Fruit fly (Drosophila melanogaster) whole organism, embryonic: ENCODE data around the gene caz.

ENCODE experiments used
- Asciz ChIP-seq: fragments of 200-800 bp; sonication (Bioruptor generic); optimal IDR thresholded peaks from 2 replicates; lab custom pipeline; 2017; ENCODE audit warnings: missing biosample characterization, mild to moderate bottlenecking, missing genetic modification characterization, missing genetic modification reagents
- B-H1 ChIP-seq: fragments of 200-800 bp; sonication (Bioruptor generic); IDR thresholded peaks from 3 replicates; pipeline ENCODE4 v1.3.6; 2022; ENCODE audit warnings: missing biosample characterization, missing genetic modification characterization
- CG10274 ChIP-seq: fragments of 200-800 bp; sonication (Bioruptor generic); optimal IDR thresholded peaks from 3 replicates; lab custom pipeline; 2017; ENCODE audit warnings: missing biosample characterization, mild to moderate bottlenecking, missing genetic modification characterization
- CG10431 ChIP-seq: fragments of 200-800 bp; sonication (Bioruptor generic); optimal IDR thresholded peaks from 3 replicates; lab custom pipeline; 2018; ENCODE audit warnings: missing biosample characterization, mild to moderate bottlenecking, missing genetic modification characterization
- CG10462 ChIP-seq: fragments of 200-800 bp; sonication (Bioruptor generic); optimal IDR thresholded peaks from 2 replicates; lab custom pipeline; 2016; ENCODE audit warnings: missing biosample characterization, missing genetic modification characterization
- CG10654 ChIP-seq: fragments of 200-800 bp; sonication (Bioruptor generic); optimal IDR thresholded peaks from 2 replicates; lab custom pipeline; 2016; ENCODE audit warnings: missing biosample characterization, missing genetic modification characterization
- CG12219 ChIP-seq: fragments of 200-800 bp; sonication (Bioruptor generic); optimal IDR thresholded peaks from 3 replicates; lab custom pipeline; 2018; ENCODE audit warnings: missing biosample characterization, mild to moderate bottlenecking, missing genetic modification characterization
- CG13287 ChIP-seq: fragments of 200-800 bp; sonication (Bioruptor generic); IDR thresholded peaks from 2 replicates; pipeline ENCODE4 v1.3.6; 2022; ENCODE audit warnings: missing biosample characterization, missing genetic modification characterization; ENCODE audit not compliant: partially characterized antibody
- CG13624 ChIP-seq: fragments of 200-800 bp; sonication (Bioruptor generic); optimal IDR thresholded peaks from 2 replicates; lab custom pipeline; 2016; ENCODE audit warnings: missing biosample characterization, missing genetic modification characterization
- CG14014 ChIP-seq: fragments of 200-800 bp; sonication (Bioruptor generic); IDR thresholded peaks from 2 replicates; pipeline ENCODE4 v1.3.6; 2022; ENCODE audit warnings: missing biosample characterization, missing genetic modification characterization
- CG16813 ChIP-seq: fragments of 200-800 bp; sonication (Bioruptor generic); IDR thresholded peaks from 3 replicates; pipeline ENCODE4 v1.3.6; 2022; ENCODE audit warnings: missing biosample characterization, missing genetic modification characterization; ENCODE audit not compliant: partially characterized antibody
- CG17912 ChIP-seq: fragments of 200-800 bp; sonication (Bioruptor generic); optimal IDR thresholded peaks from 2 replicates; lab custom pipeline; 2018; ENCODE audit warnings: missing biosample characterization, mild to moderate bottlenecking, missing genetic modification characterization
- CG18262 ChIP-seq: fragments of 200-800 bp; optimal IDR thresholded peaks from 3 replicates; lab custom pipeline; 2019; ENCODE audit warnings: missing biosample characterization, mild to moderate bottlenecking, missing genetic modification characterization, moderate library complexity
- CG2199 ChIP-seq: fragments of 200-800 bp; sonication (Bioruptor generic); IDR thresholded peaks from 3 replicates; pipeline ENCODE4 v1.3.6; 2022; ENCODE audit warnings: missing biosample characterization, missing genetic modification characterization
- CG33213 ChIP-seq: fragments of 200-800 bp; sonication (Bioruptor generic); optimal IDR thresholded peaks from 3 replicates; lab custom pipeline; 2016; ENCODE audit warnings: missing biosample characterization, missing genetic modification characterization
- CG5245 ChIP-seq: fragments of 200-800 bp; sonication (Bioruptor generic); optimal IDR thresholded peaks from 3 replicates; lab custom pipeline; 2016; ENCODE audit warnings: missing biosample characterization, missing genetic modification characterization
- CG6254 ChIP-seq: fragments of 200-800 bp; sonication (Bioruptor generic); optimal IDR thresholded peaks from 3 replicates; lab custom pipeline; 2017; ENCODE audit warnings: mild to moderate bottlenecking, missing biosample characterization, missing genetic modification reagents, missing genetic modification characterization
- CG7745 ChIP-seq: fragments of 200-800 bp; sonication (Bioruptor generic); optimal IDR thresholded peaks from 2 replicates; lab custom pipeline; 2018; ENCODE audit warnings: missing biosample characterization, mild to moderate bottlenecking, missing genetic modification characterization, moderate library complexity
- CG7786 ChIP-seq: fragments of 200-800 bp; sonication (Bioruptor generic); optimal IDR thresholded peaks from 2 replicates; lab custom pipeline; 2016; ENCODE audit warnings: missing biosample characterization, missing genetic modification characterization
- CG7928 ChIP-seq: fragments of 200-800 bp; sonication (Bioruptor generic); optimal IDR thresholded peaks from 2 replicates; lab custom pipeline; 2017; ENCODE audit warnings: missing biosample characterization, mild to moderate bottlenecking, missing genetic modification characterization
- CG8359 ChIP-seq: fragments of 200-800 bp; sonication (Bioruptor generic); optimal IDR thresholded peaks from 2 replicates; lab custom pipeline; 2017; ENCODE audit warnings: missing biosample characterization, mild to moderate bottlenecking, missing genetic modification characterization, borderline replicate concordance
- CHES-1-like ChIP-seq: fragments of 200-800 bp; sonication (Bioruptor generic); optimal IDR thresholded peaks from 2 replicates; lab custom pipeline; 2016; ENCODE audit warnings: missing biosample characterization, missing genetic modification characterization
- Camta ChIP-seq: fragments of 200-800 bp; sonication (Bioruptor generic); optimal IDR thresholded peaks from 2 replicates; lab custom pipeline; 2016; ENCODE audit warnings: missing biosample characterization, missing genetic modification characterization
- CkIIα-i1 ChIP-seq: fragments of 200-800 bp; sonication (Bioruptor generic); IDR thresholded peaks from 2 replicates; pipeline ENCODE4 v1.3.6; 2022; ENCODE audit warnings: missing biosample characterization, missing genetic modification characterization
- Fer1 ChIP-seq: fragments of 200-800 bp; sonication (Bioruptor generic); optimal IDR thresholded peaks from 2 replicates; lab custom pipeline; 2017; ENCODE audit warnings: missing biosample characterization, mild to moderate bottlenecking, missing genetic modification characterization
- MESR4 ChIP-seq: fragments of 200-800 bp; sonication (Bioruptor generic); optimal IDR thresholded peaks from 2 replicates; lab custom pipeline; 2018; ENCODE audit warnings: missing biosample characterization, mild to moderate bottlenecking, missing genetic modification characterization, moderate library complexity
- Neu2 ChIP-seq: fragments of 200-800 bp; sonication (Bioruptor generic); optimal IDR thresholded peaks from 3 replicates; lab custom pipeline; 2016; ENCODE audit warnings: missing biosample characterization, missing genetic modification characterization, borderline replicate concordance
- Opbp ChIP-seq: fragments of 200-800 bp; sonication (Bioruptor generic); IDR thresholded peaks from 3 replicates; pipeline ENCODE4 v1.3.6; 2022; ENCODE audit warnings: missing biosample characterization, missing genetic modification characterization; ENCODE audit not compliant: partially characterized antibody
- Sox100B ChIP-seq: fragments of 200-800 bp; sonication (Bioruptor generic); optimal IDR thresholded peaks from 3 replicates; lab custom pipeline; 2018; ENCODE audit warnings: missing biosample characterization, mild to moderate bottlenecking, missing genetic modification characterization
- Trl ChIP-seq, 3 experiments: fragments of >200 bp in 2 of 3; fragments of 200-800 bp in 1 of 3; sonication (Bioruptor generic) in 1 of 3; optimal IDR thresholded peaks; 2 replicates in 1 of 3; 3 replicates in 2 of 3; lab custom pipeline; 2016 to 2017; ENCODE audit warnings: missing biosample characterization in 1 of 3, missing genetic modification characterization in 1 of 3
- bcd ChIP-seq: fragments of 200-800 bp; sonication (Bioruptor generic); optimal IDR thresholded peaks from 2 replicates; lab custom pipeline; 2017; ENCODE audit warnings: missing biosample characterization, mild to moderate bottlenecking, missing genetic modification characterization
- btn ChIP-seq: fragments of 200-800 bp; sonication (Bioruptor generic); optimal IDR thresholded peaks from 2 replicates; lab custom pipeline; 2016; ENCODE audit warnings: missing biosample characterization, missing genetic modification characterization
- caup ChIP-seq: fragments of 200-800 bp; sonication (Bioruptor generic); optimal IDR thresholded peaks from 3 replicates; lab custom pipeline; 2017; ENCODE audit warnings: missing biosample characterization, mild to moderate bottlenecking, missing genetic modification characterization, moderate library complexity; ENCODE audit not compliant: severe bottlenecking
- chinmo ChIP-seq: fragments of 200-800 bp; sonication (Bioruptor generic); IDR thresholded peaks from 4 replicates; pipeline ENCODE4 v1.3.6; 2022; ENCODE audit warnings: missing biosample characterization, missing genetic modification characterization; ENCODE audit not compliant: partially characterized antibody
- dmrt99B ChIP-seq: fragments of 200-800 bp; sonication (Bioruptor generic); optimal IDR thresholded peaks from 2 replicates; lab custom pipeline; 2018; ENCODE audit warnings: missing biosample characterization, mild to moderate bottlenecking, missing genetic modification characterization, moderate library complexity
- ems ChIP-seq: fragments of 200-800 bp; sonication (Bioruptor generic); optimal IDR thresholded peaks from 3 replicates; lab custom pipeline; 2016; ENCODE audit warnings: missing biosample characterization, missing genetic modification characterization
- kay ChIP-seq: fragments of 200-800 bp; sonication (Bioruptor generic); optimal IDR thresholded peaks from 2 replicates; lab custom pipeline; 2016; ENCODE audit warnings: missing biosample characterization, missing genetic modification characterization
- ken ChIP-seq: fragments of 200-800 bp; sonication (Bioruptor generic); IDR thresholded peaks from 3 replicates; pipeline ENCODE4 v1.3.6; 2022; ENCODE audit warnings: missing biosample characterization, missing genetic modification characterization
- lmd ChIP-seq: fragments of 200-800 bp; sonication (Bioruptor generic); IDR thresholded peaks from 2 replicates; pipeline ENCODE4 v1.3.6; 2022; ENCODE audit warnings: missing biosample characterization, missing genetic modification characterization
- maf-S ChIP-seq: fragments of 200-800 bp; sonication (Bioruptor generic); optimal IDR thresholded peaks from 2 replicates; lab custom pipeline; 2016; ENCODE audit warnings: missing biosample characterization, missing genetic modification characterization
- mirr ChIP-seq: fragments of 200-800 bp; sonication (Bioruptor generic); optimal IDR thresholded peaks from 3 replicates; lab custom pipeline; 2018; ENCODE audit warnings: missing biosample characterization, mild to moderate bottlenecking, missing genetic modification characterization
- nmo ChIP-seq: fragments of 200-800 bp; sonication (Bioruptor generic); optimal IDR thresholded peaks from 2 replicates; lab custom pipeline; 2018; ENCODE audit warnings: missing biosample characterization, mild to moderate bottlenecking, missing genetic modification characterization, moderate library complexity
- odd ChIP-seq: fragments of 200-800 bp; sonication (Bioruptor generic); optimal IDR thresholded peaks from 2 replicates; lab custom pipeline; 2017; ENCODE audit warnings: missing biosample characterization, mild to moderate bottlenecking, missing genetic modification characterization
- pzg ChIP-seq: fragments of 200-800 bp; sonication (Bioruptor generic); optimal IDR thresholded peaks from 3 replicates; lab custom pipeline; 2018; ENCODE audit warnings: missing biosample characterization, mild to moderate bottlenecking, missing genetic modification characterization, moderate library complexity
- ssp ChIP-seq: fragments of 200-800 bp; sonication (Bioruptor generic); IDR thresholded peaks from 2 replicates; pipeline ENCODE4 v1.3.6; 2022; ENCODE audit warnings: missing biosample characterization, missing genetic modification characterization
- sug ChIP-seq: fragments of 200-800 bp; optimal IDR thresholded peaks from 2 replicates; lab custom pipeline; 2019; ENCODE audit warnings: missing biosample characterization, mild to moderate bottlenecking, missing genetic modification characterization, moderate library complexity
- tgo ChIP-seq: fragments of 200-800 bp; sonication (Bioruptor generic); IDR thresholded peaks from 3 replicates; pipeline ENCODE4 v1.3.6; 2022; ENCODE audit warnings: missing biosample characterization, missing genetic modification characterization
- tin ChIP-seq: fragments of 200-800 bp; sonication (Bioruptor generic); optimal IDR thresholded peaks from 3 replicates; lab custom pipeline; 2016; ENCODE audit warnings: missing biosample characterization, missing genetic modification characterization
- vvl ChIP-seq: fragments of 200-800 bp; sonication (Bioruptor generic); IDR thresholded peaks from 2 replicates; pipeline ENCODE4 v1.3.6; 2022; ENCODE audit warnings: missing biosample characterization, missing genetic modification characterization

The caz gene

DNA sequence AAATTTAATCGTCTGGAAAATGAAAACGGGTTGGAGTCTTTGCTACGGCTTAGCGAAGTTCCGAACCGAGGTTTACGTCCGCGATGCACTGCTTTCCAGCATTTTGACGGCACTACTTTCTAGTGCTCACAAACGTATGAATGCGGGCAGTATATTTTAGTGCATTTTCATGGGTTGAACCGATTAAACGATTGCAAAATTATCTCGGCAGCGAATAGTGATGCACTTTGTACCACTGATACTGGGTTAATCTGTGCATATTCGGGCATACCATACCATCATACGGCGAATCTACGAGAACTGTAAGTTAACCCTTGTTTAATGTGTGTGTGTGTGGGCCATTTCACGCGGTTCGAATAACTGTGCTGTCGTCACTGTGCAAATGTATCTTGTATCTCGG, 17.8 kb upstream of the caz start, which contains the start of gene Mfe2 (continued):
- TF ChIP-seq nmo (GFP tag; lab: Kevin White, UChicago) (peak; percentile 58), ems (GFP tag; lab: Kevin White, UChicago) (peak; percentile 54), vvl (GFP tag; lab: Robert Waterston, UW) (peak; percentile 89), ssp (GFP tag; lab: Robert Waterston, UW) (0 out of 2 replicates have a peak, but pooled peaks have one; percentile 27), CG7928 (GFP tag; lab: Kevin White, UChicago) (peak; percentile 44), CG10274 (GFP tag; lab: Kevin White, UChicago) (no peak), ken (GFP tag; lab: Robert Waterston, UW) (peak; percentile 72), Neu2 (GFP tag; lab: Kevin White, UChicago) (no peak), CG13287 (GFP tag; lab: Robert Waterston, UW) (peak; percentile 48; the same call in 1 of the 2 replicates), CG5245 (GFP tag; lab: Kevin White, UChicago) (peak; percentile 35), CG2199 (GFP tag; lab: Robert Waterston, UW) (peak; percentile 86; the same call in 2 of the 3 replicates), bcd (GFP tag; lab: Kevin White, UChicago) (peak; percentile 58), Opbp (GFP tag; lab: Robert Waterston, UW) (no peak), CG7786 (GFP tag; lab: Kevin White, UChicago) (peak; percentile 77), btn (GFP tag; lab: Kevin White, UChicago) (no peak), CG17912 (GFP tag; lab: Kevin White, UChicago) (peak; percentile 38), sug (tag; lab: Kevin White, UChicago) (peak; percentile 32), CG6254 (no peak), dmrt99B (tag; lab: Kevin White, UChicago) (no peak), CG10462 (GFP tag; lab: Kevin White, UChicago) (no peak), chinmo (GFP tag; lab: Robert Waterston, UW) (peak; percentile 82; the same call in 2 of the 4 replicates), pzg (GFP tag; lab: Kevin White, UChicago) (peak; percentile 94), maf-S (peak; percentile 49), tgo (GFP tag; lab: Robert Waterston, UW) (peak; percentile 23; the same call in 1 of the 3 replicates), CG8359 (no peak), MESR4 (GFP tag; lab: Kevin White, UChicago) (peak; percentile 87), B-H1 (GFP tag; lab: Robert Waterston, UW) (no peak), lmd (GFP tag; lab: Robert Waterston, UW) (peak; percentile 33; the same call in 1 of the 2 replicates), CG16813 (GFP tag; lab: Robert Waterston, UW) (0 out of 3 replicates have a peak, but pooled peaks have one; percentile 30), CHES-1-like (GFP tag; lab: Kevin White, UChicago) (peak; percentile 34), Asciz (GFP tag; lab: Kevin White, UChicago) (no peak), caup (peak; percentile 65), CG10654 (peak; percentile 29), odd (GFP tag; lab: Kevin White, UChicago) (no peak), CG12219 (GFP tag; lab: Kevin White, UChicago) (no peak), Camta (GFP tag; lab: Kevin White, UChicago) (peak; percentile 53), Trl (optimal IDR thresholded peaks at IDR 0.05; lab: Kevin White, UChicago) (no peak), Trl (GFP tag; optimal IDR thresholded peaks at IDR 0.05; lab: Kevin White, UChicago) (peak; percentile 73), CG33213 (peak; percentile 79), CG7745 (no peak), Fer1 (GFP tag; lab: Kevin White, UChicago) (no peak), CG14014 (GFP tag; lab: Robert Waterston, UW) (0 out of 2 replicates have a peak, but pooled peaks have one; percentile 30), Sox100B (GFP tag; lab: Kevin White, UChicago) (no peak), kay (GFP tag; lab: Kevin White, UChicago) (peak; percentile 39), tin (GFP tag; lab: Kevin White, UChicago) (peak; percentile 51), CkIIα-i1 (no peak), CG18262 (tag; lab: Kevin White, UChicago) (no peak), mirr (GFP tag; lab: Kevin White, UChicago) (peak; percentile 17), CG10431 (GFP tag; lab: Kevin White, UChicago) (no peak), CG13624 (GFP tag; lab: Kevin White, UChicago) (peak; percentile 62)
